Worm (Caenorhabditis elegans) whole organism, early embryonic: ENCODE results near the gene srh-23.

Source experiments
- B0310.2 ChIP-seq: sonication (generic microtip); optimal IDR thresholded peaks from 2 replicates; lab custom pipeline; 2016; ENCODE audit warnings: mild to moderate bottlenecking, missing genetic modification characterization, missing compliant biosample characterization
- F13C5.2 ChIP-seq: sonication (generic microtip); optimal IDR thresholded peaks from 2 replicates; lab custom pipeline; 2017; ENCODE audit warnings: mild to moderate bottlenecking, missing genetic modification characterization, inconsistent platforms, missing compliant biosample characterization
- ceh-36 ChIP-seq: sonication (generic microtip); optimal IDR thresholded peaks from 2 replicates; lab custom pipeline; 2016; ENCODE audit warnings: missing genetic modification characterization, inconsistent platforms, missing compliant biosample characterization

DNA sequence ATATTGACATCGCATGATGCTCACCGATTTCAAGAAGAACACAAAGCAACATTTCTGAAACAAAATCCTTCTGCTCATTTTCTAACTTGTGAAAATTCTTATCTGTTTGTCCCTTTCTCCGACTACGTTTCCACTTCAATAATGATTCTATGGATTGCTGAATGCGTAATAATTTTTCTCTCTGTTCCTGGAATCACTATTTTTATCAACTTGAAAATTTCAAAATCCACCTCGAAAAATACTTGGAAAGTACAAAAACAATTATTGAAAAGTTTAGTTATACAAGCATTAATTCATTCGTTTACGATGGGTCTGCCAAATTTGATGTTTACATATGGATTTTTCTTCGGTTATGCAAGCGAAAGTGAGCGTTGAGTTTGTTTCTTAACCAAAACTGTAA, 1.1 kb downstream of the srh-23 start, which contains the start of gene srh-22:
- TF ChIP-seq B0310.2 (tag; lab: Kevin White, UChicago), result no peak
- no peak for TF ChIP-seq F13C5.2 (tag; lab: Kevin White, UChicago)
- no peak for TF ChIP-seq ceh-36 (tag; lab: Kevin White, UChicago)
